Fruit fly (Drosophila melanogaster) whole organism, embryonic: ENCODE data around the gene CG1542.

ENCODE experiments used
- B-H2 ChIP-seq: fragments of 200-800 bp; sonication (Bioruptor generic); optimal IDR thresholded peaks from 2 replicates; lab custom pipeline; 2018; ENCODE audit warnings: missing biosample characterization, mild to moderate bottlenecking, missing genetic modification characterization
- CG11560 ChIP-seq: fragments of 200-800 bp; sonication (Bioruptor generic); IDR thresholded peaks from 3 replicates; pipeline ENCODE4 v1.3.6; 2022; ENCODE audit warnings: missing biosample characterization, missing genetic modification characterization
- CG12155 ChIP-seq: fragments of 200-800 bp; sonication (Bioruptor generic); optimal IDR thresholded peaks from 3 replicates; lab custom pipeline; 2016; ENCODE audit warnings: missing biosample characterization, missing genetic modification characterization
- CG1233 ChIP-seq: fragments of 200-800 bp; sonication (Bioruptor generic); optimal IDR thresholded peaks from 4 replicates; lab custom pipeline; 2018; ENCODE audit warnings: missing biosample characterization, mild to moderate bottlenecking, missing genetic modification characterization
- CG13287 ChIP-seq: fragments of 200-800 bp; sonication (Bioruptor generic); IDR thresholded peaks from 2 replicates; pipeline ENCODE4 v1.3.6; 2022; ENCODE audit warnings: missing biosample characterization, missing genetic modification characterization; ENCODE audit not compliant: partially characterized antibody
- CG17361 ChIP-seq: fragments of 200-800 bp; sonication (Bioruptor generic); IDR thresholded peaks from 3 replicates; pipeline ENCODE4 v1.3.6; 2022; ENCODE audit warnings: missing biosample characterization, missing genetic modification characterization
- CG1832 ChIP-seq: fragments of 200-800 bp; sonication (Bioruptor generic); optimal IDR thresholded peaks from 2 replicates; lab custom pipeline; 2017; ENCODE audit warnings: missing biosample characterization, mild to moderate bottlenecking, missing genetic modification characterization, inconsistent platforms
- CG18476 ChIP-seq: fragments of 200-800 bp; sonication (Bioruptor generic); optimal IDR thresholded peaks from 2 replicates; lab custom pipeline; 2016; ENCODE audit warnings: missing biosample characterization, mild to moderate bottlenecking, missing genetic modification characterization
- CG2199 ChIP-seq: fragments of 200-800 bp; sonication (Bioruptor generic); IDR thresholded peaks from 3 replicates; pipeline ENCODE4 v1.3.6; 2022; ENCODE audit warnings: missing biosample characterization, missing genetic modification characterization
- CG4404 ChIP-seq: fragments of 200-800 bp; sonication (Bioruptor generic); IDR thresholded peaks from 2 replicates; pipeline ENCODE4 v1.3.6; 2022; ENCODE audit warnings: missing biosample characterization, missing genetic modification characterization
- CG4617 ChIP-seq: fragments of 200-800 bp; sonication (Bioruptor generic); optimal IDR thresholded peaks from 3 replicates; lab custom pipeline; 2016; ENCODE audit warnings: missing biosample characterization, missing genetic modification characterization, borderline replicate concordance
- CG4707 ChIP-seq: fragments of 200-800 bp; sonication (Bioruptor generic); optimal IDR thresholded peaks from 2 replicates; lab custom pipeline; 2018; ENCODE audit warnings: missing biosample characterization, mild to moderate bottlenecking, missing genetic modification characterization, moderate library complexity
- CG5245 ChIP-seq: fragments of 200-800 bp; sonication (Bioruptor generic); optimal IDR thresholded peaks from 3 replicates; lab custom pipeline; 2016; ENCODE audit warnings: missing biosample characterization, missing genetic modification characterization
- CG6272 ChIP-seq: fragments of 200-800 bp; sonication (Bioruptor generic); IDR thresholded peaks from 2 replicates; pipeline ENCODE4 v1.3.6; 2022; ENCODE audit warnings: missing biosample characterization, missing genetic modification characterization
- CG6654 ChIP-seq: fragments of 200-800 bp; sonication (Bioruptor generic); optimal IDR thresholded peaks from 2 replicates; lab custom pipeline; 2017; ENCODE audit warnings: missing biosample characterization, mild to moderate bottlenecking, missing genetic modification characterization
- CG6765 ChIP-seq: fragments of 200-800 bp; sonication (Bioruptor generic); optimal IDR thresholded peaks from 3 replicates; lab custom pipeline; 2017; ENCODE audit warnings: missing biosample characterization, mild to moderate bottlenecking, missing genetic modification characterization
- CG7786 ChIP-seq: fragments of 200-800 bp; sonication (Bioruptor generic); optimal IDR thresholded peaks from 2 replicates; lab custom pipeline; 2016; ENCODE audit warnings: missing biosample characterization, missing genetic modification characterization
- CG7987 ChIP-seq: fragments of 200-800 bp; sonication (Bioruptor generic); optimal IDR thresholded peaks from 2 replicates; lab custom pipeline; 2018; ENCODE audit warnings: missing biosample characterization, mild to moderate bottlenecking, missing genetic modification characterization, moderate library complexity
- CrebB ChIP-seq: fragments of 200-800 bp; sonication (Bioruptor generic); optimal IDR thresholded peaks from 3 replicates; lab custom pipeline; 2018; ENCODE audit warnings: missing biosample characterization, mild to moderate bottlenecking, missing genetic modification characterization
- E2f2 ChIP-seq: fragments of 200-800 bp; sonication (Bioruptor generic); IDR thresholded peaks from 2 replicates; pipeline ENCODE4 v1.3.6; 2022; ENCODE audit warnings: missing biosample characterization, missing genetic modification characterization
- Fer3 ChIP-seq: fragments of 200-800 bp; sonication (Bioruptor generic); optimal IDR thresholded peaks from 2 replicates; lab custom pipeline; 2018; ENCODE audit warnings: missing biosample characterization, mild to moderate bottlenecking, missing genetic modification characterization, moderate library complexity
- H2.0 ChIP-seq: fragments of 200-800 bp; sonication (Bioruptor generic); IDR thresholded peaks from 2 replicates; pipeline ENCODE4 v1.3.6; 2022; ENCODE audit warnings: missing biosample characterization, missing genetic modification characterization
- HLH4C ChIP-seq: fragments of 200-800 bp; sonication (Bioruptor generic); IDR thresholded peaks from 3 replicates; pipeline ENCODE4 v1.3.6; 2022; ENCODE audit warnings: missing biosample characterization, missing genetic modification characterization; ENCODE audit not compliant: partially characterized antibody
- HmgD ChIP-seq: fragments of 200-800 bp; sonication (Bioruptor generic); optimal IDR thresholded peaks from 3 replicates; lab custom pipeline; 2016; ENCODE audit warnings: missing biosample characterization, missing genetic modification characterization
- Hsf ChIP-seq: fragments of 200-800 bp; sonication (Bioruptor generic); optimal IDR thresholded peaks from 3 replicates; lab custom pipeline; 2016; ENCODE audit warnings: missing biosample characterization, missing genetic modification characterization
- Side ChIP-seq: fragments of 200-800 bp; sonication (Bioruptor generic); optimal IDR thresholded peaks from 2 replicates; lab custom pipeline; 2016; ENCODE audit warnings: missing biosample characterization, missing genetic modification characterization
- Six4 ChIP-seq: fragments of 200-800 bp; sonication (Bioruptor generic); optimal IDR thresholded peaks from 2 replicates; lab custom pipeline; 2016; ENCODE audit warnings: missing biosample characterization, missing genetic modification characterization
- Sry-δ ChIP-seq: fragments of 200-800 bp; sonication (Bioruptor generic); optimal IDR thresholded peaks from 2 replicates; lab custom pipeline; 2016; ENCODE audit warnings: missing biosample characterization, missing genetic modification characterization
- ab ChIP-seq: fragments of 200-800 bp; sonication (Bioruptor generic); optimal IDR thresholded peaks from 2 replicates; lab custom pipeline; 2016; ENCODE audit warnings: missing biosample characterization, missing genetic modification characterization
- abd-A ChIP-seq: fragments of 200-800 bp; sonication (Bioruptor generic); optimal IDR thresholded peaks from 3 replicates; lab custom pipeline; 2019; ENCODE audit warnings: missing biosample characterization, mild to moderate bottlenecking, missing genetic modification characterization, moderate library complexity
- bbx ChIP-seq: fragments of 200-800 bp; sonication (Bioruptor generic); IDR thresholded peaks from 2 replicates; pipeline ENCODE4 v1.3.6; 2022; ENCODE audit warnings: missing biosample characterization, missing genetic modification characterization; ENCODE audit not compliant: partially characterized antibody
- cato ChIP-seq: fragments of 200-800 bp; sonication (Bioruptor generic); optimal IDR thresholded peaks from 2 replicates; lab custom pipeline; 2016; ENCODE audit warnings: missing biosample characterization, missing genetic modification characterization, borderline replicate concordance
- cwo ChIP-seq: fragments of 200-800 bp; sonication (Bioruptor generic); optimal IDR thresholded peaks from 3 replicates; lab custom pipeline; 2017; ENCODE audit warnings: missing biosample characterization, missing genetic modification characterization, mild to moderate bottlenecking, moderate library complexity, missing genetic modification reagents
- en ChIP-seq: fragments of 200-800 bp; sonication (Bioruptor generic); optimal IDR thresholded peaks from 2 replicates; lab custom pipeline; 2016; ENCODE audit warnings: missing biosample characterization, missing genetic modification characterization
- ftz-f1 ChIP-seq: fragments of 200-800 bp; sonication (Bioruptor generic); optimal IDR thresholded peaks from 2 replicates; lab custom pipeline; 2016; ENCODE audit warnings: missing biosample characterization, missing genetic modification characterization
- gcm2 ChIP-seq: fragments of 200-800 bp; sonication (Bioruptor generic); optimal IDR thresholded peaks from 2 replicates; lab custom pipeline; 2016; ENCODE audit warnings: missing biosample characterization, missing genetic modification characterization
- gsb-n ChIP-seq: fragments of 200-800 bp; sonication (Bioruptor generic); optimal IDR thresholded peaks from 3 replicates; lab custom pipeline; 2018; ENCODE audit warnings: missing biosample characterization, mild to moderate bottlenecking, missing genetic modification characterization
- insv ChIP-seq, 2 experiments: fragments of 200-800 bp; sonication (Bioruptor generic); optimal IDR thresholded peaks; 3 replicates each; lab custom pipeline; 2016 to 2018; ENCODE audit warnings: missing biosample characterization in 2 of 2, missing genetic modification characterization in 2 of 2
- klu ChIP-seq: fragments of 200-800 bp; sonication (Bioruptor generic); IDR thresholded peaks from 2 replicates; pipeline ENCODE4 v1.3.6; 2022; ENCODE audit warnings: missing biosample characterization, missing genetic modification characterization
- lola ChIP-seq, 3 experiments: fragments of >200 bp in 2 of 3; fragments of 200-800 bp in 1 of 3; sonication (Bioruptor generic) in 1 of 3; optimal IDR thresholded peaks; 2 replicates each; lab custom pipeline; 2017 to 2019; ENCODE audit warnings: missing biosample characterization in 3 of 3, missing genetic modification characterization in 3 of 3, mild to moderate bottlenecking in 1 of 3, moderate library complexity in 1 of 3
- nerfin-1 ChIP-seq: fragments of 200-800 bp; sonication (Bioruptor generic); optimal IDR thresholded peaks from 3 replicates; lab custom pipeline; 2019; ENCODE audit warnings: missing biosample characterization, mild to moderate bottlenecking, missing genetic modification characterization, moderate library complexity
- pita ChIP-seq: fragments of 200-800 bp; sonication (Bioruptor generic); optimal IDR thresholded peaks from 2 replicates; lab custom pipeline; 2017; ENCODE audit warnings: missing biosample characterization, mild to moderate bottlenecking, missing genetic modification characterization
- seq ChIP-seq: fragments of 200-800 bp; sonication (Bioruptor generic); IDR thresholded peaks from 2 replicates; pipeline ENCODE4 v1.3.6; 2022; ENCODE audit warnings: missing biosample characterization, missing genetic modification characterization
- sr ChIP-seq: fragments of 200-800 bp; sonication (Bioruptor generic); IDR thresholded peaks from 3 replicates; pipeline ENCODE4 v1.3.6; 2022; ENCODE audit warnings: missing biosample characterization, missing genetic modification characterization
- ssp ChIP-seq: fragments of 200-800 bp; sonication (Bioruptor generic); IDR thresholded peaks from 2 replicates; pipeline ENCODE4 v1.3.6; 2022; ENCODE audit warnings: missing biosample characterization, missing genetic modification characterization
- tap ChIP-seq: fragments of 200-800 bp; optimal IDR thresholded peaks from 3 replicates; lab custom pipeline; 2019; ENCODE audit warnings: missing biosample characterization, mild to moderate bottlenecking, missing genetic modification characterization, moderate library complexity
- unpg ChIP-seq: fragments of 200-800 bp; sonication (Bioruptor generic); optimal IDR thresholded peaks from 3 replicates; lab custom pipeline; 2018; ENCODE audit warnings: missing biosample characterization, mild to moderate bottlenecking, missing genetic modification characterization, moderate library complexity
- vvl ChIP-seq: fragments of 200-800 bp; sonication (Bioruptor generic); IDR thresholded peaks from 2 replicates; pipeline ENCODE4 v1.3.6; 2022; ENCODE audit warnings: missing biosample characterization, missing genetic modification characterization
- yki ChIP-seq: fragments of >200 bp; optimal IDR thresholded peaks from 3 replicates; lab custom pipeline; 2018

Gene CG1542

DNA sequence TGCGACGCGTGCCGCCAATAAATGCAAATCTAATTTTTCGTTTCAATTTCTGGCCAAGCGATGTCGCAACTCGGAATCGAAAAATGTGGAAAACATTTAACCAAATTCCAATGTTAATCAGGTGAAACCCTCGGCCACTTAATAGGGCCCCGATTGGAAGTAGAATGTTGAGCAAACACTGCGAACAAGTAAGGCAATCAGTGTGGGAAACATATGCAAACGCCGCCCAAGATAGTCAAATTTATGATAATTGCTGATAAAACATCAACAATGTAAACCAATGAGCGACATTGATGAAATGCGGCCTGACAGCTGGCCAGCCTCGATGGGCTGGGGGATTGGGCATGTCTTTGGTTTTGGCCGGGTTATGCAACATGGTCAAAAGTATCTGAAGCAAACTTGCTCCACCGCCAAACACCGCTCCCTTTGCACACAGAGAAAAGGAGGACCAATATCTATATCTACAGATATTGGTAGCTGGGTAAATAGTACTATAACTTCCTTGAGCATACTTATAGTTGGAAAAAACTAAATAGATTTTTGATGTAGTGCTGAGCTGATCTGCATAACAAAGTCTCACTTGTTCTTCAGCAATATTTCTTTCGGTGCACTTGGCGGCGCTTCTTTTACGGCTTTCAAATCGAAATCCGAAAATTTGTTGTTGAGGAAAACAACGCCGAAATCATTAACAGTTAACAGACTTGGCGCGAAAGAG, 34.2 kb downstream of the CG1542 start (continued):
- TF ChIP-seq E2f2 (GFP tag; lab: Robert Waterston, UW) (peak; percentile 58), B-H2 (GFP tag; lab: Kevin White, UChicago) (no peak), tap (tag; lab: Kevin White, UChicago) (peak; percentile 84), CG5245 (GFP tag; lab: Kevin White, UChicago) (peak; percentile 76), lola (GFP tag; optimal IDR thresholded peaks at IDR 0.05; lab: Kevin White, UChicago) (peak in 1 of 3 experiments; percentile 60), pita (GFP tag; lab: Kevin White, UChicago) (no peak), CG7987 (GFP tag; lab: Kevin White, UChicago) (peak; percentile 14), insv (GFP tag; optimal IDR thresholded peaks at IDR 0.05; lab: Kevin White, UChicago) (no peak), abd-A (peak; percentile 79), CG4707 (GFP tag; lab: Kevin White, UChicago) (peak; percentile 45), Fer3 (tag; lab: Kevin White, UChicago) (peak; percentile 61), Sry-δ (GFP tag; lab: Kevin White, UChicago) (peak; percentile 20), Hsf (GFP tag; lab: Kevin White, UChicago) (peak; percentile 56), seq (GFP tag; lab: Robert Waterston, UW) (peak; percentile 69), cato (GFP tag; lab: Kevin White, UChicago) (peak; percentile 48), HLH4C (no peak), H2.0 (peak; percentile 68), CG2199 (GFP tag; lab: Robert Waterston, UW) (peak; percentile 72; the same call in 2 of the 3 replicates), Six4 (GFP tag; lab: Kevin White, UChicago) (peak; percentile 71), HmgD (GFP tag; lab: Kevin White, UChicago) (no peak), CG6654 (GFP tag; lab: Kevin White, UChicago) (peak; percentile 48), gsb-n (tag; lab: Kevin White, UChicago) (peak; percentile 49), Side (peak; percentile 52), vvl (GFP tag; lab: Robert Waterston, UW) (peak; percentile 78), CG12155 (GFP tag; lab: Kevin White, UChicago) (peak; percentile 24), CG1832 (GFP tag; lab: Kevin White, UChicago) (no peak), sr (GFP tag; lab: Robert Waterston, UW) (peak; percentile 49; the same call in 1 of the 3 replicates), ab (GFP tag; lab: Kevin White, UChicago) (peak; percentile 1), ssp (peak; percentile 70), klu (GFP tag; lab: Robert Waterston, UW) (peak; percentile 16; the same call in 1 of the 2 replicates), CG18476 (GFP tag; lab: Kevin White, UChicago) (peak; percentile 55), CG6272 (GFP tag; lab: Robert Waterston, UW) (peak; percentile 67), CG1233 (GFP tag; lab: Kevin White, UChicago) (peak; percentile 65), CG11560 (tag; lab: Robert Waterston, UW) (0 out of 3 replicates have a peak, but pooled peaks have one; percentile 22), ftz-f1 (GFP tag; lab: Kevin White, UChicago) (no peak), CG13287 (GFP tag; lab: Robert Waterston, UW) (no peak), CG4617 (no peak), CG4404 (GFP tag; lab: Robert Waterston, UW) (no peak; the same call in 1 of the 2 replicates), bbx (no peak), cwo (GFP tag; lab: Kevin White, UChicago) (peak; percentile 38), nerfin-1 (peak; percentile 83), CG17361 (GFP tag; lab: Robert Waterston, UW) (peak; percentile 79), CG6765 (GFP tag; lab: Kevin White, UChicago) (peak; percentile 23), CrebB (peak; percentile 19), yki (lab: Kevin White, UChicago) (no peak), CG7786 (GFP tag; lab: Kevin White, UChicago) (peak; percentile 42), gcm2 (GFP tag; lab: Kevin White, UChicago) (no peak), unpg (GFP tag; lab: Kevin White, UChicago) (peak; percentile 79), en (GFP tag; lab: Kevin White, UChicago) (peak; percentile 29)
